Worm (Caenorhabditis elegans) whole organism, L2 larva: ENCODE data around the gene str-129.

Experiments
- Y55F3AM.14 ChIP-seq: fragments of 200-800 bp; sonication (Bioruptor generic); optimal IDR thresholded peaks from 2 replicates; lab custom pipeline; 2018; ENCODE audit warnings: mild to moderate bottlenecking, missing genetic modification characterization, missing compliant biosample characterization
- fos-1 ChIP-seq: fragments of 150-350 bp; optimal IDR thresholded peaks from 2 replicates; lab custom pipeline; 2014; ENCODE audit warnings: missing biosample characterization, missing genetic modification characterization
- mdl-1 ChIP-seq, 2 experiments: fragments of 150-350 bp in 1 of 2; sonication (generic microtip) in 1 of 2; optimal IDR thresholded peaks; 2 replicates each; lab custom pipeline; 2017; ENCODE audit warnings: missing biosample characterization in 2 of 2, missing genetic modification characterization in 2 of 2

DNA sequence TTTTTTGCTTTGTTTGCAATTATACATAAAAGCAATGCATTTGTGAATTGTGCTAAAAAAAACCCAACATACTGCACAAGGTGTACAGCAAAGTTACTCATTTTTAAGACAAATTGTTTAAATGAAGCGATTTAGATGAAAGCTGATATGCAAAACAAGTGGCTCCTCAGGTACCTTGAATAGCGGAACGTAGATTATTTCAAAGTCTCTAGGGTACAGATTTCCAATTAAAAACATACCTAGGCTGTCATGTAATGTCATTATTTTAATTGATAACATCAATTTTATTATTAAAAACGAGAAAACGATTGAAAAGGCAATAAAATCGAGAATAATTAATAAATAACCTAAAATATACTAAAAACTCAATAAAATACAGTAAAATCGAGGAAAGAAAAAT is 30.2 kb downstream of the str-129 start, which contains the start of gene str-139:
- no peak for TF ChIP-seq mdl-1 (tag; optimal IDR thresholded peaks at IDR 0.05; lab: Kevin White, UChicago)
- no peak for TF ChIP-seq Y55F3AM.14 (GFP tag; lab: Kevin White, UChicago)
- TF ChIP-seq fos-1 (tag; lab: Kevin White, UChicago) = no peak
